Worm (Caenorhabditis elegans) whole organism, midembryonic: ENCODE results near the gene T14B4.20.
A peak's percentile ranks its signal among the peaks of the same experiment; 100 is the strongest.

Source experiments
- ref-1 ChIP-seq: fragments of 200-800 bp; sonication (Bioruptor generic); conservative IDR thresholded peaks from 2 replicates; pipeline ENCODE4 v1.3.6; 2022; ENCODE audit warnings: missing genetic modification reagents, missing genetic modification characterization, missing compliant biosample characterization
- ztf-29 ChIP-seq: fragments of 200-800 bp; sonication (Bioruptor generic); IDR thresholded peaks from 2 replicates; pipeline ENCODE4 v1.3.6; 2022; ENCODE audit warnings: missing genetic modification reagents, missing genetic modification characterization, missing compliant biosample characterization

- TF ChIP-seq ref-1 (no peak), ztf-29 (GFP tag; lab: Robert Waterston, UW) (0 out of 2 replicates have a peak, but pooled peaks have one; percentile 34)
Measured at ce11 chrII:6741428-6741827, 24.7 kb downstream of the T14B4.20 start, which contains the start of gene exos-8.
